Worm (Caenorhabditis elegans) whole organism, L4 larva: Measurements from ENCODE around the gene K05F1.10.

Experiments
- aly-2 ChIP-seq: sonication (generic microtip); optimal IDR thresholded peaks from 2 replicates; lab custom pipeline; 2018; ENCODE audit warnings: missing biosample characterization, missing genetic modification characterization
- daf-19 ChIP-seq: fragments of 200-800 bp; sonication (Bioruptor generic); conservative IDR thresholded peaks from 2 replicates; pipeline ENCODE4 v1.3.6; 2022; ENCODE audit warnings: missing genetic modification characterization, missing compliant biosample characterization
- fkh-10 ChIP-seq: fragments of 150-350 bp; optimal IDR thresholded peaks from 2 replicates; lab custom pipeline; 2014; ENCODE audit warnings: missing biosample characterization, missing genetic modification reagents, missing genetic modification characterization
- hmg-1.1 ChIP-seq: fragments of 200-800 bp; sonication (Bioruptor generic); IDR thresholded peaks from 2 replicates; pipeline ENCODE4 v1.3.6; 2022; ENCODE audit warnings: missing genetic modification reagents, missing genetic modification characterization, missing compliant biosample characterization
- mep-1 ChIP-seq: fragments of 150-350 bp; sonication (generic microtip); optimal IDR thresholded peaks from 3 replicates; lab custom pipeline; 2014; ENCODE audit warnings: missing biosample characterization, missing genetic modification characterization
- nhr-237 ChIP-seq: sonication (generic microtip); optimal IDR thresholded peaks from 2 replicates; lab custom pipeline; 2017; ENCODE audit warnings: missing biosample characterization, missing genetic modification characterization
- nhr-42 ChIP-seq: fragments of 200-800 bp; sonication (Bioruptor generic); IDR thresholded peaks from 2 replicates; pipeline ENCODE4 v1.3.6; 2022; ENCODE audit warnings: missing genetic modification characterization, missing compliant biosample characterization
- pha-4 ChIP-seq, 2 experiments: fragments of 150-350 bp in 1 of 2; fragments of 200-800 bp in 1 of 2; sonication (Bioruptor generic) in 1 of 2; IDR thresholded peaks in 1 of 2; optimal IDR thresholded peaks in 1 of 2; 2 replicates each; pipeline versions ENCODE4 v1.3.6 to Lab custom; 2014 to 2022; ENCODE audit warnings: missing genetic modification characterization in 2 of 2, missing genetic modification reagents in 2 of 2, missing biosample characterization in 1 of 2, missing compliant biosample characterization in 1 of 2
- rbr-2 ChIP-seq: sonication (generic microtip); optimal IDR thresholded peaks from 2 replicates; lab custom pipeline; 2016; ENCODE audit warnings: missing genotype, missing genetic modification characterization, missing compliant biosample characterization
- unc-62 ChIP-seq, 3 experiments: fragments of 150-350 bp in 1 of 3; sonication (generic microtip); optimal IDR thresholded peaks in 2 of 3; peaks in 1 of 3; 1 replicate in 1 of 3; 2 replicates in 2 of 3; lab custom pipeline; 2014 to 2017; ENCODE audit warnings: missing biosample characterization in 3 of 3, missing genetic modification characterization in 3 of 3, missing genetic modification reagents in 3 of 3, missing genotype in 1 of 3

DNA sequence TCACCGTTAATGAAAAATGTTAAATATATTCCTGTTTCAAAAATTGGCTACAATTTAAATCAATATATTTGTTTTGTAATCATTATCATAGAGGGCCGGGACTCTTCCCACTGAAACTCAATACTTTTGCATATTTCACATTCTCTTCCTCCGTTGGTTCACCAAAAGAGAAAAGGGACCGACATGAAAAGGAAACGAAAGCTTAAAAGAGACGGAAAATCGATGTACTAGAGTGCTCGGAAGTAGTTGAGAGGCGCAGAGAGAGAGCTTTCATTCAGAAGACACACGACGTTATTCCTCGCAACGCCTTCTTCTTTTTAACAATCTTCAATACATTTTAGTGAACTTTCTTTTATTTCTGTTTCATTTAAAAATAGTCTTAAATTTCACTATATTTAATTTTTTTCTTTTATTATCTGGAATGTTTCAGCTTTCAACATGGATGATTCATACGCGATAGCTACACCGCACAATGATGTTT, 15.0 kb upstream of the K05F1.10 start, which contains the start of gene ehs-1:
- TF ChIP-seq rbr-2 (tag; lab: Kevin White, UChicago) (no peak), daf-19 (GFP tag; lab: Robert Waterston, UW) (no peak), nhr-237 (no peak), mep-1 (tag; lab: Kevin White, UChicago) (no peak), nhr-42 (GFP tag; lab: Robert Waterston, UW) (no peak), unc-62 (GFP tag; optimal IDR thresholded peaks at IDR 0.05 in 1 of 2; lab: Kevin White, UChicago) (no peak), unc-62 (tag; optimal IDR thresholded peaks at IDR 0.05; lab: Kevin White, UChicago) (no peak), aly-2 (tag; lab: Kevin White, UChicago) (no peak), hmg-1.1 (GFP tag; lab: Robert Waterston, UW) (no peak), fkh-10 (GFP tag; lab: Kevin White, UChicago) (no peak), pha-4 (GFP tag; IDR thresholded peaks at IDR 0.05; lab: Robert Waterston, UW) (no peak), pha-4 (tag; optimal IDR thresholded peaks at IDR 0.05; lab: Kevin White, UChicago) (no peak)
